Worm (Caenorhabditis elegans) whole organism, L1 larva: ENCODE results near the gene K04G11.1.

Experiments used
- ama-1 ChIP-seq: fragments of 150-350 bp; optimal IDR thresholded peaks from 2 replicates; lab custom pipeline; 2014
- ces-1 ChIP-seq: fragments of 150-350 bp; optimal IDR thresholded peaks from 2 replicates; lab custom pipeline; 2014; ENCODE audit warnings: missing biosample characterization, missing genetic modification reagents, missing genetic modification characterization
- dpl-1 ChIP-seq, 3 experiments: fragments of 150-350 bp in 2 of 3; sonication (generic microtip) in 1 of 3; optimal IDR thresholded peaks; 2 replicates each; lab custom pipeline; 2014 to 2017; ENCODE audit warnings: missing biosample characterization in 3 of 3, missing genetic modification characterization in 3 of 3, missing genetic modification reagents in 3 of 3
- dsc-1 ChIP-seq: sonication (generic microtip); optimal IDR thresholded peaks from 2 replicates; lab custom pipeline; 2016; ENCODE audit warnings: mild to moderate bottlenecking, missing genetic modification characterization, missing compliant biosample characterization
- egl-13 ChIP-seq: sonication (generic microtip); optimal IDR thresholded peaks from 2 replicates; lab custom pipeline; 2016; ENCODE audit warnings: missing genotype, missing genetic modification reagents, missing genetic modification characterization, missing compliant biosample characterization
- fos-1 ChIP-seq: fragments of 150-350 bp; optimal IDR thresholded peaks from 2 replicates; lab custom pipeline; 2014; ENCODE audit warnings: missing biosample characterization, missing genetic modification characterization
- grh-1 ChIP-seq: fragments of 200-800 bp; sonication (Bioruptor generic); IDR thresholded peaks from 2 replicates; pipeline ENCODE4 v1.3.6; 2022; ENCODE audit warnings: missing genetic modification reagents, missing genetic modification characterization, missing compliant biosample characterization
- lin-14 ChIP-seq: fragments of 200-800 bp; sonication (Bioruptor generic); optimal IDR thresholded peaks from 2 replicates; lab custom pipeline; 2018; ENCODE audit warnings: mild to moderate bottlenecking, missing genetic modification characterization, moderate library complexity, missing compliant biosample characterization
- nhr-76 ChIP-seq: sonication (generic microtip); optimal IDR thresholded peaks from 2 replicates; lab custom pipeline; 2017; ENCODE audit warnings: missing biosample characterization, missing genetic modification characterization
- unc-62 ChIP-seq: fragments of 150-350 bp; optimal IDR thresholded peaks from 2 replicates; lab custom pipeline; 2014; ENCODE audit warnings: missing biosample characterization, missing genetic modification reagents, missing genetic modification characterization

DNA sequence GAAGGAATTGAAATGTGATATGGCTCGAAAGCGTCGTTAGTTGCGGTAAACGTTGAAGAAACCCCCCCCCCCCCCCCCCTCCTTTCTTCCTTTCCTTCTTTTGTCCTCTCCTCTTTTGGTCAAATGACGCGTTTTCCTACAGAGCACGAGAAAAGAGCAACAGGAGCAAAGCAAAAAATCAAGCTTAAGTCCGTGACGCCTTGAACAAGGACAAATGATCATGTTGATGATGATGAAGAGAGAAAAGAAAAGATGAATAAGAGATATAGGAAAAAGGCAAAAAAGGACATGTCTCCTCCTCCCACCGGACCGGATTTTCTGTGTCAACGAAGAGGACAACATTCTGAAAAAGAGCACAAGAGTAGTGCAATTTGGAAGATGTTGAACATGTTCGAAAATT is 24.3 kb downstream of the K04G11.1 start:
- TF ChIP-seq dpl-1 (GFP tag; optimal IDR thresholded peaks at IDR 0.05; lab: Kevin White, UChicago) (no peak), dsc-1 (tag; lab: Kevin White, UChicago) (no peak), lin-14 (GFP tag; lab: Kevin White, UChicago) (peak; percentile 39), ces-1 (GFP tag; lab: Kevin White, UChicago) (no peak), unc-62 (GFP tag; lab: Kevin White, UChicago) (no peak), fos-1 (tag; lab: Kevin White, UChicago) (no peak), nhr-76 (no peak), egl-13 (tag; lab: Kevin White, UChicago) (no peak), ama-1 (lab: Kevin White, UChicago) (no peak), grh-1 (GFP tag; lab: Robert Waterston, UW) (no peak)
